Worm (Caenorhabditis elegans) whole organism, L1 larva: ENCODE results near the gene srsx-25.

Experiments used
- ceh-63 ChIP-seq: fragments of 200-800 bp; sonication (Bioruptor generic); optimal IDR thresholded peaks from 2 replicates; lab custom pipeline; 2018; ENCODE audit warnings: mild to moderate bottlenecking, missing genetic modification characterization, missing compliant biosample characterization
- fkh-10 ChIP-seq: sonication (generic microtip); optimal IDR thresholded peaks from 2 replicates; lab custom pipeline; 2017; ENCODE audit warnings: missing biosample characterization, missing genetic modification reagents, missing genetic modification characterization
- fkh-8 ChIP-seq: sonication (generic microtip); optimal IDR thresholded peaks from 2 replicates; lab custom pipeline; 2016; ENCODE audit warnings: mild to moderate bottlenecking, missing genetic modification characterization, missing compliant biosample characterization
- mep-1 ChIP-seq: fragments of 150-350 bp; optimal IDR thresholded peaks from 2 replicates; lab custom pipeline; 2014; ENCODE audit warnings: missing biosample characterization, missing genetic modification characterization
- nhr-11 ChIP-seq: fragments of 150-350 bp; optimal IDR thresholded peaks from 2 replicates; lab custom pipeline; 2014; ENCODE audit warnings: missing biosample characterization, missing genetic modification characterization

ce11 chrIV:13377716-13378115 lies 12.7 kb downstream of the srsx-25 start, which contains the start of gene mau-8:
- TF ChIP-seq fkh-8 (tag; lab: Kevin White, UChicago) (no peak), nhr-11 (tag; lab: Kevin White, UChicago) (no peak), fkh-10 (no peak), ceh-63 (GFP tag; lab: Kevin White, UChicago) (no peak), mep-1 (no peak)
